Worm (Caenorhabditis elegans) whole organism, L2 larva: ENCODE measurements around the gene clec-50.

Experiments used
- ZK546.5 ChIP-seq: sonication (generic microtip); optimal IDR thresholded peaks from 2 replicates; lab custom pipeline; 2017; ENCODE audit warnings: missing biosample characterization, missing genetic modification characterization
- aly-2 ChIP-seq: fragments of 150-350 bp; optimal IDR thresholded peaks from 2 replicates; lab custom pipeline; 2014; ENCODE audit warnings: missing biosample characterization, missing genetic modification characterization
- egl-27 ChIP-seq: sonication (generic microtip); optimal IDR thresholded peaks from 3 replicates; lab custom pipeline; 2017; ENCODE audit warnings: missing biosample characterization, missing genetic modification reagents, missing genetic modification characterization
- lsy-2 ChIP-seq, 2 experiments: fragments of 150-350 bp in 1 of 2; sonication (generic microtip) in 1 of 2; optimal IDR thresholded peaks; 2 replicates each; lab custom pipeline; 2014 to 2017; ENCODE audit warnings: missing biosample characterization in 2 of 2, missing genetic modification characterization in 2 of 2
- nhr-129 ChIP-seq: fragments of 150-350 bp; optimal IDR thresholded peaks from 2 replicates; lab custom pipeline; 2014; ENCODE audit warnings: missing biosample characterization, missing genetic modification characterization
- nhr-23 ChIP-seq: fragments of 150-350 bp; optimal IDR thresholded peaks from 2 replicates; lab custom pipeline; 2014; ENCODE audit warnings: missing biosample characterization, missing genetic modification reagents, missing genetic modification characterization
- sma-9 ChIP-seq, 2 experiments: fragments of 150-350 bp in 1 of 2; sonication (generic microtip) in 1 of 2; optimal IDR thresholded peaks; 2 replicates each; lab custom pipeline; 2014 to 2016; ENCODE audit warnings: missing genetic modification characterization in 2 of 2, mild to moderate bottlenecking in 1 of 2, missing biosample characterization in 1 of 2, missing compliant biosample characterization in 1 of 2, missing genetic modification reagents in 1 of 2, moderate library complexity in 1 of 2
- unc-62 ChIP-seq: fragments of 150-350 bp; optimal IDR thresholded peaks from 2 replicates; lab custom pipeline; 2014; ENCODE audit warnings: missing biosample characterization, missing genetic modification reagents, missing genetic modification characterization

DNA sequence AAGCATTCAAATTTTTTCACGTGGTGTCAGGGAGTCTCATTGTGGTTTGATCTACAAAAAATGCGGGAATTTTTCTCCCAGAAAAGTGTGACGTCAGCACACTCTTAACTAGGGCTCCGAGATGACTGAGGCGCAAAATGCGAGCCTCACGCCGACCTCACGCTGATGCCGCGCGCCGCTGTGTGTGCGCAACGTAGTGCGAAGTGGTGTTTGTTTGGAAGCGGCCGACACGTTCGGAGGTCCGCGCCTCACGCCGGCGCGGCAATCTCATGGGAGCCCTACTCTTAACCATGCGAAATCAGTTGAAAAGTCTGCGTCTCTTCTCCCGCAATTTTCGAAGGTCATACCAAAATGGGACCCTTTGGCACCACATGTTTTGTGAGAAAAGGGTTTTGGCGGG is 35.1 kb upstream of the clec-50 start:
- TF ChIP-seq ZK546.5 (no peak), sma-9 (GFP tag; optimal IDR thresholded peaks at IDR 0.05; lab: Kevin White, UChicago) (no peak), sma-9 (tag; optimal IDR thresholded peaks at IDR 0.05; lab: Kevin White, UChicago) (no peak), nhr-23 (no peak), lsy-2 (tag; optimal IDR thresholded peaks at IDR 0.05; lab: Kevin White, UChicago) (no peak), egl-27 (tag; lab: Kevin White, UChicago) (no peak), aly-2 (no peak), nhr-129 (no peak), unc-62 (GFP tag; lab: Kevin White, UChicago) (no peak)
